Fruit fly (Drosophila melanogaster): ENCODE measurements around the gene CG5122.

Gene CG5122

DNA sequence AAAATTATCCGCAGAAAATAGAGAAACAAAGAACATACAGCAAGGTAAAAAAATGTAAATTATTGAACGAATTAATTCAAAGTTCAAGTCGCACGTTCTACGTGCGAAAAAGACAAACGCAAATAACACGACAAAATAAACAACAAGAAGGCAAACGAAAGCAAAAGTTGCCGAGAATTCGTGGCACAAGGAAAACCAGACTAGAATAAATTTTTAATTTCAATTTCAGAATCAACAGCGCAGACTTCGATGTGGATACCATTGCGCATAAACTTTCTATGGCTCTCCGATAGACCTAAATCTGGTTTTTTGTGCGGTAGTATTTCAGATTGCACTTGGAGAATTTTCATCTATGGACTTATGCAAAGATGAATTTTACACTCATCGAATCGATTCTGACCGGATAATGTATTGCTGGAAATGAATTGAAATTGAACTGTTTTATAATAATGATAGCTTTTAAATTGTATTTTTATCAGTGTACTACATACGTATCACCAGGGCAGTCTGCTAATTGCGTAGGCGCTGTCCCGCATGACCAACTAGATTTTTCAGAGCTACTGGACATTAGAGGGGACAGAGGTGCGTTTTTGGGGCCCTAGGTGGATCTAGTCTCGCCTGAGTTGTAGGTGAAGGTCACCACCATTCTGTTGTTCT, 46.8 kb upstream of the CG5122 start (continued):
- TF ChIP-seq ewg (GFP tag; optimal IDR thresholded peaks at IDR 0.05) = peak; percentile 32
- TF ChIP-seq Six4 (GFP tag; optimal IDR thresholded peaks at IDR 0.05) = peak; percentile 60
- no peak for TF ChIP-seq insv (GFP tag; optimal IDR thresholded peaks at IDR 0.05)
- peak; percentile 10 for TF ChIP-seq wek (GFP tag; optimal IDR thresholded peaks at IDR 0.05)
- TF ChIP-seq Nf-YC (tag; optimal IDR thresholded peaks at IDR 0.05) = peak; percentile 20
- peak; percentile 66 for TF ChIP-seq CG3065 (GFP tag; optimal IDR thresholded peaks at IDR 0.05)
- TF ChIP-seq CG4820 (GFP tag; optimal IDR thresholded peaks at IDR 0.05) = peak; percentile 72
- no peak for TF ChIP-seq ato (GFP tag; IDR thresholded peaks at IDR 0.05; ENCODE audit: partially characterized antibody)
- peak; percentile 88 for TF ChIP-seq ERR (GFP tag; optimal IDR thresholded peaks at IDR 0.05)
- peak; percentile 51; the same call in 1 of the 2 replicates for TF ChIP-seq peb (GFP tag; IDR thresholded peaks at IDR 0.05)
- peak; percentile 92 for TF ChIP-seq CG3847 (GFP tag; IDR thresholded peaks at IDR 0.05)
- TF ChIP-seq odd (GFP tag; optimal IDR thresholded peaks at IDR 0.05) = peak; percentile 41
- peak; percentile 83 for TF ChIP-seq CG4730 (GFP tag; IDR thresholded peaks at IDR 0.05)
- no peak for TF ChIP-seq Dfd (GFP tag; optimal IDR thresholded peaks at IDR 0.05)
- TF ChIP-seq lab (GFP tag; optimal IDR thresholded peaks at IDR 0.05) = peak; percentile 94
- TF ChIP-seq Bgb (GFP tag; IDR thresholded peaks at IDR 0.05; ENCODE audit: partially characterized antibody) = no peak
- TF ChIP-seq ab (GFP tag; optimal IDR thresholded peaks at IDR 0.05) = peak; percentile 44
- peak; percentile 92 for TF ChIP-seq CG34422 (GFP tag; IDR thresholded peaks at IDR 0.05)
- TF ChIP-seq CG33213 (GFP tag; optimal IDR thresholded peaks at IDR 0.05) = peak; percentile 81
- TF ChIP-seq CG16863 (GFP tag; optimal IDR thresholded peaks at IDR 0.05) = peak; percentile 66
- TF ChIP-seq slp2 (GFP tag; optimal IDR thresholded peaks at IDR 0.05) = peak; percentile 63
- TF ChIP-seq crc (GFP tag; optimal IDR thresholded peaks at IDR 0.05) = peak; percentile 80
- no peak for TF ChIP-seq CG15601 (tag; optimal IDR thresholded peaks at IDR 0.05)
- TF ChIP-seq CG11247 (GFP tag; IDR thresholded peaks at IDR 0.05) = peak; percentile 88
- TF ChIP-seq CG31441 (GFP tag; IDR thresholded peaks at IDR 0.05) = peak; percentile 73
- peak; percentile 90 for TF ChIP-seq CG4854 (GFP tag; optimal IDR thresholded peaks at IDR 0.05)
- no peak for TF ChIP-seq D (optimal IDR thresholded peaks at IDR 0.05)
- TF ChIP-seq D (GFP tag; optimal IDR thresholded peaks at IDR 0.05) = peak; percentile 19
- TF ChIP-seq CG15696 (tag; optimal IDR thresholded peaks at IDR 0.05) = no peak
- peak; percentile 89 for TF ChIP-seq seq (GFP tag; IDR thresholded peaks at IDR 0.05)
- TF ChIP-seq CG10654 (GFP tag; optimal IDR thresholded peaks at IDR 0.05) = peak; percentile 63
- peak; percentile 88 for TF ChIP-seq CG15514 (GFP tag; optimal IDR thresholded peaks at IDR 0.05)
- TF ChIP-seq BtbVII (GFP tag; optimal IDR thresholded peaks at IDR 0.05) = peak; percentile 80
- peak; percentile 78 for TF ChIP-seq CG17612 (GFP tag; IDR thresholded peaks at IDR 0.05)
- no peak for TF ChIP-seq zf30C (GFP tag; optimal IDR thresholded peaks at IDR 0.05)
- no peak for TF ChIP-seq Trl (optimal IDR thresholded peaks at IDR 0.05)
- peak; percentile 90 for TF ChIP-seq Trl (GFP tag; optimal IDR thresholded peaks at IDR 0.05)
- TF ChIP-seq C15 (GFP tag; IDR thresholded peaks at IDR 0.05) = peak; percentile 91
- no peak for TF ChIP-seq MESR4 (GFP tag; optimal IDR thresholded peaks at IDR 0.05)
- TF ChIP-seq zfh2 (GFP tag; optimal IDR thresholded peaks at IDR 0.05) = peak; percentile 89
- peak; percentile 91 for TF ChIP-seq HmgZ (tag; optimal IDR thresholded peaks at IDR 0.05)
- TF ChIP-seq unpg (GFP tag; optimal IDR thresholded peaks at IDR 0.05) = peak; percentile 82
- TF ChIP-seq mirr (GFP tag; optimal IDR thresholded peaks at IDR 0.05) = peak; percentile 78
- no peak for TF ChIP-seq CG4360 (GFP tag; IDR thresholded peaks at IDR 0.05)
- TF ChIP-seq sens-2 (GFP tag; IDR thresholded peaks at IDR 0.05) = peak; percentile 39; the same call in 1 of the 2 replicates
- peak; percentile 96 for TF ChIP-seq al (GFP tag; IDR thresholded peaks at IDR 0.05)
- peak; percentile 76 for TF ChIP-seq CG43689 (GFP tag; IDR thresholded peaks at IDR 0.05)
- no peak for TF ChIP-seq wor (GFP tag; IDR thresholded peaks at IDR 0.05)
- TF ChIP-seq Eip74EF (GFP tag; optimal IDR thresholded peaks at IDR 0.05) = peak in 1 of 2 experiments; percentile 45
- peak; percentile 76 for TF ChIP-seq pum (GFP tag; optimal IDR thresholded peaks at IDR 0.05)
- no peak for TF ChIP-seq CG14710 (tag; optimal IDR thresholded peaks at IDR 0.05)
